Fruit fly (Drosophila melanogaster): ENCODE data around the gene CG18094.

dm6 chr2L:19512184-19512583, 22.1 kb downstream of the CG18094 start:
- no peak for TF ChIP-seq CG8632 (GFP tag; optimal IDR thresholded peaks at IDR 0.05)
- TF ChIP-seq CG34406 (GFP tag; optimal IDR thresholded peaks at IDR 0.05): no peak
- TF ChIP-seq Lpt (GFP tag; optimal IDR thresholded peaks at IDR 0.05): no peak
- no peak for TF ChIP-seq fkh (GFP tag; optimal IDR thresholded peaks at IDR 0.05)
- no peak for TF ChIP-seq CG1621 (tag; optimal IDR thresholded peaks at IDR 0.05)
- TF ChIP-seq Blimp-1 (GFP tag; optimal IDR thresholded peaks at IDR 0.05): no peak
- TF ChIP-seq ss (GFP tag; optimal IDR thresholded peaks at IDR 0.05): no peak
- TF ChIP-seq CG6792 (GFP tag; optimal IDR thresholded peaks at IDR 0.05): no peak
- TF ChIP-seq eg (GFP tag; IDR thresholded peaks at IDR 0.05): no peak
- no peak for TF ChIP-seq CG6276 (GFP tag; optimal IDR thresholded peaks at IDR 0.05)
- no peak for TF ChIP-seq CG8119 (GFP tag; IDR thresholded peaks at IDR 0.05)
